Worm (Caenorhabditis elegans): ENCODE measurements around the gene sdz-6.

- TF ChIP-seq unc-39 (tag; optimal IDR thresholded peaks at IDR 0.05) (no peak), nhr-77 (tag; optimal IDR thresholded peaks at IDR 0.05) (no peak), ztf-11 (tag; optimal IDR thresholded peaks at IDR 0.05) (no peak), egl-27 (tag; optimal IDR thresholded peaks at IDR 0.05) (no peak)
Observed at ce11 chrV:19309591-19309990, 10.8 kb upstream of the sdz-6 start, which contains the start of gene F55C9.11.
